Worm (Caenorhabditis elegans) whole organism, late embryonic: ENCODE measurements around the gene sir-2.3.

Experiments
- K02D7.2 ChIP-seq: sonication (generic microtip); optimal IDR thresholded peaks from 2 replicates; lab custom pipeline; 2017; ENCODE audit warnings: mild to moderate bottlenecking, missing genetic modification characterization, missing compliant biosample characterization
- eyg-1 ChIP-seq: sonication (generic microtip); optimal IDR thresholded peaks from 2 replicates; lab custom pipeline; 2016; ENCODE audit warnings: missing genotype, missing genetic modification characterization, missing compliant biosample characterization
- fkh-10 ChIP-seq: fragments of 150-350 bp; optimal IDR thresholded peaks from 2 replicates; lab custom pipeline; 2014; ENCODE audit warnings: missing biosample characterization, missing genetic modification reagents, missing genetic modification characterization

DNA sequence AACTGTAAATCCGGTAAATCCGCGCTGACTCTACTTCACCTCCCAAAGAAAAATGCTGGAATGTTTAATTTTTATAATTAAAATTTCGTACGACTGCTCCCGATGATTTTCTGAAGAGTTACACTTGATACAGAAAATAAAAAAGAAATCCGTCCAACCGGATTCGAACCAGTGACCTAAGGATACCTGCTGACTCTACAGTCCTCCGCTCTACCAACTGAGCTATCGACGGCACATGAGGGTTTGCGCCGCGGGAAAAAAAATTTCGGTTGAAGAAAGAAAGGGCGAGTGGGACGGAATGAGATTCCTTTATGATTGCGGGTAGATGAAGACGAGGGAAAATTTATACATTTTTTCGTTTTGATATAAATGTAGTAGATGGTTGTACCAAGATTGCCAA lies 46.9 kb upstream of the sir-2.3 start:
- TF ChIP-seq fkh-10 (GFP tag; lab: Kevin White, UChicago) = no peak
- no peak for TF ChIP-seq eyg-1
- TF ChIP-seq K02D7.2 (tag; lab: Kevin White, UChicago) = no peak
